Fruit fly (Drosophila melanogaster) whole organism, pupa: Measurements from ENCODE around the gene mkg-p.

Experiments used
- CG13204 ChIP-seq: fragments of 200-800 bp; sonication (Bioruptor generic); optimal IDR thresholded peaks from 2 replicates; lab custom pipeline; 2018; ENCODE audit warnings: missing biosample characterization, mild to moderate bottlenecking, missing genetic modification characterization, moderate library complexity
- CG8159 ChIP-seq: fragments of 200-800 bp; sonication (Bioruptor generic); optimal IDR thresholded peaks from 3 replicates; lab custom pipeline; 2018; ENCODE audit warnings: missing biosample characterization, mild to moderate bottlenecking, missing genetic modification characterization, moderate library complexity
- Snoo ChIP-seq: fragments of 200-800 bp; sonication (Bioruptor generic); optimal IDR thresholded peaks from 3 replicates; lab custom pipeline; 2017; ENCODE audit warnings: missing biosample characterization, mild to moderate bottlenecking, missing genetic modification characterization, inconsistent platforms

DNA sequence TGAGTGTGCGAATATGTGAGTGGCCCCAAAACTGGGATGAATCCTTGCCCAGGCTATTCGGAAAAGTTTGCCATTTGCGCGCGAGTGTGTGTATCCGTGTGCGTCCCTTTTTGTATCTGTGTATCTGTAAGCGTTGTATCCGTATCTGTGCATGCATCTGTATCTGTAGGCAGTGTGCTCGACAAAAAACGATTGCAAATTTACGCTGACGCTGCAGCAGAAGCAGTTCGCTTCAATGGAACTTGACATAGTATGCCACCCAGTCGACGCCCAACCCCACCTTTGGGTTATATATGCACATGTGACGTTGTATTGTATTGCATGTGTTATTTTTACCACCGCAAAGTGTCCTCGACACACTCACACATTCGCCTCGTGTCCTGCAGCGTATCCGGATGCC is 8.9 kb downstream of the mkg-p start:
- TF ChIP-seq CG13204 (GFP tag; lab: Kevin White, UChicago) (no peak), CG8159 (tag; lab: Kevin White, UChicago) (no peak), Snoo (tag; lab: Kevin White, UChicago) (no peak)
